Worm (Caenorhabditis elegans) whole organism, L4 larva: Measurements from ENCODE around the gene daf-14.

ENCODE experiments used
- ama-1 ChIP-seq: fragments of 150-350 bp; optimal IDR thresholded peaks from 2 replicates; lab custom pipeline; 2014; ENCODE audit warnings: inconsistent platforms, mixed read lengths
- vab-7 ChIP-seq: fragments of 200-800 bp; sonication (Bioruptor generic); IDR thresholded peaks from 2 replicates; pipeline ENCODE4 v1.3.6; 2022; ENCODE audit warnings: missing genetic modification reagents, missing genetic modification characterization, missing compliant biosample characterization

DNA sequence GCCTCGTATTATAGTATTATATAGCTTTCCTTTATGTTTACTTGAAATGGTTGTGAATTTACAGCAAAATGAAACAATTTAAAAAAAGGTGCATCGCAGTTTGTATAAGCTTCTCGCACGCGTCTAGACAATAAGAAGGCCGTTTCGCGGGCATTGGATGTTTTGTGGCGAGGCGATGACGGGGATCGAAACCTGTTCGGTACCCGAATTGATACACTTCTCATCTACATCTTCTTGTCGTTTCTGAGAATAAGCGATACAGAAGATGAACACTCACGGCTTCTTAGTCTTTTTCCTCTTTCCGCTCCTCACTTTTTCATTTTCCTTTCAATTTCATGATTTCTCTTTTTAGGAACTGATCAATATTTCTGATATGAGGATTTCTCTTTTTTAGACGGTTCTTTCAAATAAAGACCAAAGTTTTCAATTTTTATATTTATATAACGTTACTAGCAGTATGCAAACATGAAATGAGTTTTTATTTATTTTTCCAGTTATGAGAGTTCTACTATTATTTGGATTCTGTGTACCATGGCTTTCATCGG lies 4.7 kb upstream of the daf-14 start, which contains the start of gene F01G10.10:
- no peak for TF ChIP-seq vab-7 (GFP tag; lab: Robert Waterston, UW)
- peak; percentile 59 for TF ChIP-seq ama-1
